Worm (Caenorhabditis elegans) whole organism, L1 larva: ENCODE data around the gene F58D12.3.

Source experiments
- C16A3.4 ChIP-seq: fragments of 150-350 bp; optimal IDR thresholded peaks from 2 replicates; lab custom pipeline; 2014; ENCODE audit warnings: missing biosample characterization, missing genetic modification characterization
- C34B4.2 ChIP-seq: sonication (generic microtip); optimal IDR thresholded peaks from 2 replicates; lab custom pipeline; 2017; ENCODE audit warnings: mild to moderate bottlenecking, missing genetic modification characterization, missing compliant biosample characterization
- F16B12.6 ChIP-seq: fragments of 150-350 bp; optimal IDR thresholded peaks from 2 replicates; lab custom pipeline; 2014; ENCODE audit warnings: missing biosample characterization, missing genetic modification characterization
- aha-1 ChIP-seq: fragments of 150-350 bp; optimal IDR thresholded peaks from 2 replicates; lab custom pipeline; 2014; ENCODE audit warnings: missing biosample characterization, missing genetic modification characterization
- aly-2 ChIP-seq: fragments of 150-350 bp; optimal IDR thresholded peaks from 2 replicates; lab custom pipeline; 2014; ENCODE audit warnings: missing biosample characterization, missing genetic modification characterization
- ama-1 ChIP-seq: fragments of 150-350 bp; optimal IDR thresholded peaks from 2 replicates; lab custom pipeline; 2014
- blmp-1 ChIP-seq: fragments of 150-350 bp; optimal IDR thresholded peaks from 2 replicates; lab custom pipeline; 2014; ENCODE audit warnings: missing biosample characterization, missing genetic modification characterization
- ceh-63 ChIP-seq: fragments of 200-800 bp; sonication (Bioruptor generic); optimal IDR thresholded peaks from 2 replicates; lab custom pipeline; 2018; ENCODE audit warnings: mild to moderate bottlenecking, missing genetic modification characterization, missing compliant biosample characterization
- ceh-8 ChIP-seq: fragments of 200-800 bp; sonication (Bioruptor generic); optimal IDR thresholded peaks from 2 replicates; lab custom pipeline; 2018; ENCODE audit warnings: mild to moderate bottlenecking, missing genetic modification characterization, moderate library complexity, missing compliant biosample characterization
- ces-1 ChIP-seq: fragments of 150-350 bp; optimal IDR thresholded peaks from 2 replicates; lab custom pipeline; 2014; ENCODE audit warnings: missing biosample characterization, missing genetic modification reagents, missing genetic modification characterization
- dpl-1 ChIP-seq, 3 experiments: fragments of 150-350 bp in 2 of 3; sonication (generic microtip) in 1 of 3; optimal IDR thresholded peaks; 2 replicates each; lab custom pipeline; 2014 to 2017; ENCODE audit warnings: missing biosample characterization in 3 of 3, missing genetic modification characterization in 3 of 3, missing genetic modification reagents in 3 of 3
- efl-1 ChIP-seq, 4 experiments: fragments of 150-350 bp; optimal IDR thresholded peaks in 3 of 4; peaks in 1 of 4; 1 replicate in 1 of 4; 2 replicates in 3 of 4; lab custom pipeline; 2014; ENCODE audit warnings: missing biosample characterization in 2 of 4, missing genetic modification characterization in 2 of 4, missing genetic modification reagents in 2 of 4
- egl-27 ChIP-seq, 2 experiments: fragments of 150-350 bp in 1 of 2; sonication (generic microtip); optimal IDR thresholded peaks; 3 replicates each; lab custom pipeline; 2017 to 2018; ENCODE audit warnings: missing biosample characterization in 2 of 2, missing genetic modification characterization in 2 of 2, missing genetic modification reagents in 2 of 2
- ets-5 ChIP-seq: fragments of 200-800 bp; sonication (Bioruptor generic); IDR thresholded peaks from 2 replicates; pipeline ENCODE4 v1.3.6; 2022; ENCODE audit warnings: missing genetic modification characterization, missing compliant biosample characterization
- fkh-10 ChIP-seq: sonication (generic microtip); optimal IDR thresholded peaks from 2 replicates; lab custom pipeline; 2017; ENCODE audit warnings: missing biosample characterization, missing genetic modification reagents, missing genetic modification characterization
- fkh-8 ChIP-seq: sonication (generic microtip); optimal IDR thresholded peaks from 2 replicates; lab custom pipeline; 2016; ENCODE audit warnings: mild to moderate bottlenecking, missing genetic modification characterization, missing compliant biosample characterization
- fos-1 ChIP-seq: fragments of 150-350 bp; optimal IDR thresholded peaks from 2 replicates; lab custom pipeline; 2014; ENCODE audit warnings: missing biosample characterization, missing genetic modification characterization
- irx-1 ChIP-seq: sonication (generic microtip); optimal IDR thresholded peaks from 2 replicates; lab custom pipeline; 2016; ENCODE audit warnings: missing genetic modification characterization, missing compliant biosample characterization
- isw-1 ChIP-seq: fragments of 200-800 bp; sonication (Bioruptor generic); IDR thresholded peaks from 2 replicates; pipeline ENCODE4 v1.3.6; 2022; ENCODE audit warnings: missing genetic modification characterization, missing compliant biosample characterization
- jun-1 ChIP-seq: fragments of 150-350 bp; optimal IDR thresholded peaks from 2 replicates; lab custom pipeline; 2014; ENCODE audit warnings: missing biosample characterization, missing genetic modification reagents, missing genetic modification characterization
- lin-13 ChIP-seq: fragments of 150-350 bp; optimal IDR thresholded peaks from 2 replicates; lab custom pipeline; 2014; ENCODE audit warnings: missing biosample characterization, missing genetic modification reagents, missing genetic modification characterization
- lin-14 ChIP-seq: fragments of 200-800 bp; sonication (Bioruptor generic); optimal IDR thresholded peaks from 2 replicates; lab custom pipeline; 2018; ENCODE audit warnings: mild to moderate bottlenecking, missing genetic modification characterization, moderate library complexity, missing compliant biosample characterization
- lin-15B ChIP-seq: fragments of 150-350 bp; sonication (generic microtip); optimal IDR thresholded peaks from 3 replicates; lab custom pipeline; 2014; ENCODE audit warnings: missing biosample characterization, missing genetic modification characterization
- lin-35 ChIP-seq, 2 experiments: fragments of 150-350 bp; optimal IDR thresholded peaks; 2 replicates each; lab custom pipeline; 2014; ENCODE audit warnings: missing biosample characterization in 2 of 2, missing genetic modification characterization in 2 of 2, missing genetic modification reagents in 2 of 2
- lin-39 ChIP-seq: fragments of 150-350 bp; optimal IDR thresholded peaks from 2 replicates; lab custom pipeline; 2014; ENCODE audit warnings: missing biosample characterization, missing genetic modification reagents, missing genetic modification characterization
- lsy-2 ChIP-seq, 2 experiments: fragments of 150-350 bp; optimal IDR thresholded peaks; 2 replicates each; lab custom pipeline; 2014; ENCODE audit warnings: missing biosample characterization in 2 of 2, missing genetic modification characterization in 2 of 2
- mep-1 ChIP-seq: fragments of 150-350 bp; optimal IDR thresholded peaks from 2 replicates; lab custom pipeline; 2014; ENCODE audit warnings: missing biosample characterization, missing genetic modification characterization
- nhr-11 ChIP-seq: fragments of 150-350 bp; optimal IDR thresholded peaks from 2 replicates; lab custom pipeline; 2014; ENCODE audit warnings: missing biosample characterization, missing genetic modification characterization
- nhr-12 ChIP-seq: sonication (generic microtip); optimal IDR thresholded peaks from 2 replicates; lab custom pipeline; 2017; ENCODE audit warnings: missing biosample characterization, missing genetic modification characterization
- nhr-19 ChIP-seq: fragments of 200-800 bp; sonication (Bioruptor generic); conservative IDR thresholded peaks from 2 replicates; pipeline ENCODE4 v1.3.6; 2022; ENCODE audit warnings: missing genetic modification characterization, missing compliant biosample characterization
- nhr-20 ChIP-seq: sonication (generic microtip); optimal IDR thresholded peaks from 2 replicates; lab custom pipeline; 2016; ENCODE audit warnings: mild to moderate bottlenecking, missing genetic modification characterization, missing compliant biosample characterization
- nhr-28 ChIP-seq: fragments of 150-350 bp; optimal IDR thresholded peaks from 2 replicates; lab custom pipeline; 2014; ENCODE audit warnings: missing biosample characterization, missing genetic modification characterization
- nhr-71 ChIP-seq: sonication (generic microtip); optimal IDR thresholded peaks from 2 replicates; lab custom pipeline; 2016; ENCODE audit warnings: mild to moderate bottlenecking, missing genetic modification characterization, moderate library complexity, missing compliant biosample characterization
- nhr-76 ChIP-seq: sonication (generic microtip); optimal IDR thresholded peaks from 2 replicates; lab custom pipeline; 2017; ENCODE audit warnings: missing biosample characterization, missing genetic modification characterization
- nhr-77 ChIP-seq: fragments of 150-350 bp; optimal IDR thresholded peaks from 2 replicates; lab custom pipeline; 2014; ENCODE audit warnings: missing biosample characterization, missing genetic modification characterization
- nhr-84 ChIP-seq: sonication (generic microtip); optimal IDR thresholded peaks from 2 replicates; lab custom pipeline; 2017; ENCODE audit warnings: missing biosample characterization, missing genetic modification characterization
- nhr-85 ChIP-seq: sonication (generic microtip); peaks from one replicate; lab custom pipeline; 2016; ENCODE audit warnings: missing genetic modification characterization, inconsistent platforms, missing compliant biosample characterization
- nhr-90 ChIP-seq: sonication (generic microtip); optimal IDR thresholded peaks from 2 replicates; lab custom pipeline; 2016; ENCODE audit warnings: mild to moderate bottlenecking, missing genetic modification characterization, missing compliant biosample characterization; ENCODE audit not compliant: poor library complexity
- pag-3 ChIP-seq: sonication (generic microtip); optimal IDR thresholded peaks from 2 replicates; lab custom pipeline; 2017; ENCODE audit warnings: missing genetic modification characterization, mild to moderate bottlenecking, missing compliant biosample characterization, antibody characterized with exemption, borderline replicate concordance; ENCODE audit not compliant: insufficient read depth
- pax-3 ChIP-seq: fragments of 200-800 bp; sonication (Bioruptor generic); optimal IDR thresholded peaks from 2 replicates; lab custom pipeline; 2018; ENCODE audit warnings: mild to moderate bottlenecking, missing genetic modification characterization, moderate library complexity, missing compliant biosample characterization
- pqm-1 ChIP-seq: sonication (generic microtip); optimal IDR thresholded peaks from 3 replicates; lab custom pipeline; 2017; ENCODE audit warnings: missing biosample characterization, missing genetic modification characterization
- snpc-4 ChIP-seq: fragments of 150-350 bp; optimal IDR thresholded peaks from 2 replicates; lab custom pipeline; 2014; ENCODE audit warnings: missing biosample characterization, missing genetic modification characterization
- snu-23 ChIP-seq: sonication (generic microtip); optimal IDR thresholded peaks from 2 replicates; lab custom pipeline; 2016; ENCODE audit warnings: missing genetic modification characterization, missing compliant biosample characterization
- sup-37 ChIP-seq: fragments of 200-800 bp; sonication (Bioruptor generic); optimal IDR thresholded peaks from 2 replicates; lab custom pipeline; 2018; ENCODE audit warnings: mild to moderate bottlenecking, missing genetic modification characterization, missing compliant biosample characterization
- tbx-2 ChIP-seq: sonication (generic microtip); optimal IDR thresholded peaks from 2 replicates; lab custom pipeline; 2016; ENCODE audit warnings: missing genetic modification characterization, missing compliant biosample characterization
- tlp-1 ChIP-seq: fragments of 150-350 bp; optimal IDR thresholded peaks from 2 replicates; lab custom pipeline; 2014; ENCODE audit warnings: missing biosample characterization, missing genetic modification characterization
- unc-130 ChIP-seq: fragments of 150-350 bp; optimal IDR thresholded peaks from 2 replicates; lab custom pipeline; 2017; ENCODE audit warnings: missing biosample characterization, missing genetic modification characterization, inconsistent platforms
- unc-98 ChIP-seq: fragments of 200-800 bp; sonication (Bioruptor generic); IDR thresholded peaks from 2 replicates; pipeline ENCODE4 v1.3.6; 2022; ENCODE audit warnings: missing genetic modification characterization, missing compliant biosample characterization
- xbp-1 ChIP-seq: sonication (generic microtip); optimal IDR thresholded peaks from 2 replicates; lab custom pipeline; 2016; ENCODE audit warnings: missing genetic modification characterization, missing compliant biosample characterization
- zag-1 ChIP-seq: fragments of 150-350 bp; optimal IDR thresholded peaks from 2 replicates; lab custom pipeline; 2014; ENCODE audit warnings: missing biosample characterization, missing genetic modification characterization
- zip-4 ChIP-seq: fragments of 200-800 bp; sonication (Bioruptor generic); optimal IDR thresholded peaks from 2 replicates; lab custom pipeline; 2018; ENCODE audit warnings: mild to moderate bottlenecking, missing genetic modification characterization, moderate library complexity, missing compliant biosample characterization

F58D12.3 gene

ce11 chrV:14057540-14057939, at the start of gene F58D12.3:
F58D12.3 (plus strand) TSS chrV:14057840.
- TF ChIP-seq nhr-84 (tag; lab: Kevin White, UChicago) (no peak), fos-1 (tag; lab: Kevin White, UChicago) (no peak), dpl-1 (GFP tag; optimal IDR thresholded peaks at IDR 0.05; lab: Kevin White, UChicago) (no peak), zip-4 (GFP tag; lab: Kevin White, UChicago) (no peak), lin-35 (GFP tag; optimal IDR thresholded peaks at IDR 0.05; lab: Kevin White, UChicago) (no peak), mep-1 (tag; lab: Kevin White, UChicago) (no peak), lin-15B (tag; lab: Kevin White, UChicago) (no peak)

ce11 chrV:14008353-14008859, 49.2 kb upstream of the F58D12.3 start:
- TF ChIP-seq lin-14: peak; percentile 42
- TF ChIP-seq lin-35 (GFP tag; optimal IDR thresholded peaks at IDR 0.05; lab: Kevin White, UChicago): peak in 1 of 2 experiments; percentile 13
- TF ChIP-seq zip-4 (GFP tag; lab: Kevin White, UChicago): no peak
- no peak for TF ChIP-seq ama-1 (lab: Kevin White, UChicago)
- TF ChIP-seq efl-1 (optimal IDR thresholded peaks at IDR 0.05; lab: Kevin White, UChicago): peak; percentile 4 to 9
- peak in 1 of 2 experiments; percentile 54 for TF ChIP-seq efl-1 (GFP tag; optimal IDR thresholded peaks at IDR 0.05 in 1 of 2; lab: Kevin White, UChicago)
- no peak for TF ChIP-seq lin-15B (tag; lab: Kevin White, UChicago)
- TF ChIP-seq zag-1 (tag; lab: Kevin White, UChicago): no peak
- peak; percentile 34 for TF ChIP-seq blmp-1
- TF ChIP-seq ceh-63 (GFP tag; lab: Kevin White, UChicago): no peak
- TF ChIP-seq nhr-11 (tag; lab: Kevin White, UChicago): no peak
- no peak for TF ChIP-seq nhr-28 (tag; lab: Kevin White, UChicago)
- TF ChIP-seq tbx-2 (tag; lab: Kevin White, UChicago): no peak
- TF ChIP-seq nhr-85 (tag; lab: Kevin White, UChicago): no peak
- TF ChIP-seq C16A3.4: no peak
- TF ChIP-seq xbp-1 (tag; lab: Kevin White, UChicago): no peak
- TF ChIP-seq snpc-4: no peak
- TF ChIP-seq nhr-90: peak; percentile 20
- TF ChIP-seq lsy-2 (tag; optimal IDR thresholded peaks at IDR 0.05; lab: Kevin White, UChicago): peak; percentile 7 to 33
- no peak for TF ChIP-seq C34B4.2 (tag; lab: Kevin White, UChicago)
- peak; percentile 5 for TF ChIP-seq nhr-77 (tag; lab: Kevin White, UChicago)
- peak; percentile 33 for TF ChIP-seq nhr-20
- no peak for TF ChIP-seq egl-27 (tag; optimal IDR thresholded peaks at IDR 0.05; lab: Kevin White, UChicago)
- no peak for TF ChIP-seq ceh-8
- no peak for TF ChIP-seq pqm-1 (tag; lab: Kevin White, UChicago)
- no peak for TF ChIP-seq tlp-1
- no peak for TF ChIP-seq lin-39 (tag; lab: Kevin White, UChicago)
- TF ChIP-seq irx-1 (tag; lab: Kevin White, UChicago): no peak
- no peak for TF ChIP-seq pag-3 (tag; lab: Kevin White, UChicago)
- peak; percentile 17 for TF ChIP-seq lin-13 (GFP tag; lab: Kevin White, UChicago)
- TF ChIP-seq jun-1 (tag; lab: Kevin White, UChicago): no peak
- no peak for TF ChIP-seq aha-1 (tag; lab: Kevin White, UChicago)
- TF ChIP-seq ets-5 (GFP tag; lab: Robert Waterston, UW): no peak
- no peak for TF ChIP-seq F16B12.6 (tag; lab: Kevin White, UChicago)
- no peak for TF ChIP-seq aly-2 (tag; lab: Kevin White, UChicago)
- no peak for TF ChIP-seq isw-1 (GFP tag; lab: Robert Waterston, UW)
- no peak for TF ChIP-seq fkh-10 (GFP tag; lab: Kevin White, UChicago)
- no peak for TF ChIP-seq unc-130 (tag; lab: Kevin White, UChicago)
- TF ChIP-seq nhr-12: no peak
- TF ChIP-seq ces-1: no peak
- peak; percentile 30 for TF ChIP-seq snu-23 (GFP tag; lab: Kevin White, UChicago)
- TF ChIP-seq sup-37 (GFP tag; lab: Kevin White, UChicago): no peak
- TF ChIP-seq nhr-19 (GFP tag; lab: Robert Waterston, UW): no peak
- no peak for TF ChIP-seq fos-1 (tag; lab: Kevin White, UChicago)
- TF ChIP-seq nhr-76 (tag; lab: Kevin White, UChicago): no peak
- TF ChIP-seq fkh-8 (tag; lab: Kevin White, UChicago): no peak
- peak; percentile 39 for TF ChIP-seq nhr-71 (tag; lab: Kevin White, UChicago)
- no peak for TF ChIP-seq pax-3 (tag; lab: Kevin White, UChicago)
- TF ChIP-seq unc-98 (GFP tag; lab: Robert Waterston, UW): no peak
